Fruit fly (Drosophila melanogaster): Measurements from ENCODE around the gene Naa60.

DNA sequence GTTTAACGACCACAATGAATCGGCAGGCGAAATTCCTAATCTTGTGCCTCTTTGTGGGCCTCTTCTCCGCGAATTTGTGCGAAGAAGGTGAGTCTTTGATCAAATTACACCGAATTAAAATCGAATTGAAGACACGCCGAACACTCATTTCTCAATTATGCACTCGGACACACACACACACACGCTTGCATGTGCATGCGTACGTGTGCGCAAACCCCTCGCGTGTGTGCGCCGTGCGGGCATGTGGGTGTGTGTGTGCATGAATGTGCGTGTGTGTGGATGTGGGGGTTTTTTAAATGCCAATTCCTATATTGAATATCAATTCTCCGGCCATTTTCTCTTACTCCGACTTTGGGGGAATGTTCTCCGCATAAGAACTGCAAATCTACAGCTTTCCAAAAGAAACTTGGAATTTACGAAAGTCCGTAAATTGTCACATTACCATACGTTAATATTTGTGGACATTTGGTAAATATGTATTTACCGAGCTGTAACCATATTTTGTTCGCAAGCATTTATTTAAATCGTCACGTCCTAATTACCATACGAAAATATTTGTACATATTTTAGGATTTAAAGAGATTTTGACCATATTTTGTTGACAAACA lies 12.1 kb upstream of the Naa60 start:
- TF ChIP-seq psq (GFP tag; optimal IDR thresholded peaks at IDR 0.05) (no peak), fru (GFP tag; optimal IDR thresholded peaks at IDR 0.05) (no peak), pan (optimal IDR thresholded peaks at IDR 0.05) (no peak)

All from whole organism, wandering third instar larva.